Worm (Caenorhabditis elegans) whole organism, L4 larva: Measurements from ENCODE around the gene T11F9.1.

ENCODE experiments used
- F26F4.8 ChIP-seq: fragments of 200-800 bp; sonication (Bioruptor generic); conservative IDR thresholded peaks from 2 replicates; pipeline ENCODE4 v1.3.6; 2022; ENCODE audit warnings: missing genetic modification characterization, missing compliant biosample characterization
- F44E2.7 ChIP-seq: fragments of 200-800 bp; sonication (Bioruptor generic); IDR thresholded peaks from 2 replicates; pipeline ENCODE4 v2.1.2; 2022; ENCODE audit warnings: missing genetic modification characterization, missing compliant biosample characterization
- Y105C5A.15 ChIP-seq: fragments of 200-800 bp; sonication (Bioruptor generic); IDR thresholded peaks from 2 replicates; pipeline ENCODE4 v1.3.6; 2022; ENCODE audit warnings: missing genetic modification characterization, missing compliant biosample characterization
- Y48G9A.11 ChIP-seq: fragments of 200-800 bp; sonication (Bioruptor generic); IDR thresholded peaks from 2 replicates; pipeline ENCODE4 v1.3.6; 2022; ENCODE audit warnings: missing genetic modification reagents, missing genetic modification characterization, missing compliant biosample characterization
- ZK337.2 ChIP-seq: fragments of 200-800 bp; sonication (Bioruptor generic); IDR thresholded peaks from 2 replicates; pipeline ENCODE4 v1.3.6; 2022; ENCODE audit warnings: missing genetic modification reagents, missing genetic modification characterization, missing compliant biosample characterization
- ZK546.5 ChIP-seq, 2 experiments: sonication (generic microtip); optimal IDR thresholded peaks; 2 replicates each; lab custom pipeline; 2017; ENCODE audit warnings: missing biosample characterization in 2 of 2, missing genetic modification characterization in 2 of 2
- aha-1 ChIP-seq: fragments of 150-350 bp; peaks from one replicate; lab custom pipeline; 2014; ENCODE audit warnings: missing biosample characterization, missing genetic modification characterization
- ceh-28 ChIP-seq: fragments of 150-350 bp; optimal IDR thresholded peaks from 2 replicates; lab custom pipeline; 2014; ENCODE audit warnings: missing biosample characterization, missing genetic modification reagents, missing genetic modification characterization
- ceh-82 ChIP-seq: sonication (generic microtip); optimal IDR thresholded peaks from 2 replicates; lab custom pipeline; 2017; ENCODE audit warnings: missing biosample characterization, missing genetic modification characterization
- ces-1 ChIP-seq: fragments of 150-350 bp; sonication (generic microtip); optimal IDR thresholded peaks from 4 replicates; lab custom pipeline; 2014; ENCODE audit warnings: missing biosample characterization, missing genetic modification reagents, missing genetic modification characterization
- ctbp-1 ChIP-seq: fragments of 200-800 bp; sonication (Bioruptor generic); IDR thresholded peaks from 2 replicates; pipeline ENCODE4 v1.3.6; 2022; ENCODE audit warnings: missing genetic modification reagents, missing genetic modification characterization, missing compliant biosample characterization
- daf-12 ChIP-seq: fragments of 150-350 bp; optimal IDR thresholded peaks from 2 replicates; lab custom pipeline; 2014; ENCODE audit warnings: missing biosample characterization, missing genetic modification reagents, missing genetic modification characterization
- dmd-9 ChIP-seq: fragments of 200-800 bp; sonication (Bioruptor generic); IDR thresholded peaks from 2 replicates; pipeline ENCODE4 v1.3.6; 2022; ENCODE audit warnings: missing genetic modification reagents, missing genetic modification characterization, missing compliant biosample characterization
- dpl-1 ChIP-seq: fragments of 150-350 bp; optimal IDR thresholded peaks from 2 replicates; lab custom pipeline; 2014; ENCODE audit warnings: missing biosample characterization, missing genetic modification reagents, missing genetic modification characterization
- dve-1 ChIP-seq: sonication (generic microtip); optimal IDR thresholded peaks from 2 replicates; lab custom pipeline; 2017; ENCODE audit warnings: antibody characterized with exemption, mild to moderate bottlenecking, missing genetic modification characterization, missing compliant biosample characterization; ENCODE audit not compliant: insufficient read depth
- egl-27 ChIP-seq: sonication (generic microtip); optimal IDR thresholded peaks from 3 replicates; lab custom pipeline; 2017; ENCODE audit warnings: missing biosample characterization, missing genetic modification reagents, missing genetic modification characterization
- fkh-10 ChIP-seq: fragments of 150-350 bp; optimal IDR thresholded peaks from 2 replicates; lab custom pipeline; 2014; ENCODE audit warnings: missing biosample characterization, missing genetic modification reagents, missing genetic modification characterization
- hlh-30 ChIP-seq: sonication (generic microtip); optimal IDR thresholded peaks from 2 replicates; lab custom pipeline; 2017; ENCODE audit warnings: antibody characterized with exemption, mild to moderate bottlenecking, missing genetic modification characterization, missing compliant biosample characterization; ENCODE audit not compliant: insufficient read depth
- lsy-2 ChIP-seq, 2 experiments: fragments of 150-350 bp in 1 of 2; sonication (generic microtip) in 1 of 2; optimal IDR thresholded peaks; 2 replicates each; lab custom pipeline; 2014 to 2017; ENCODE audit warnings: missing biosample characterization in 2 of 2, missing genetic modification characterization in 2 of 2
- madf-9 ChIP-seq: fragments of 200-800 bp; sonication (Bioruptor generic); conservative IDR thresholded peaks from 2 replicates; pipeline ENCODE4 v1.3.6; 2022; ENCODE audit warnings: missing genetic modification reagents, missing genetic modification characterization, missing compliant biosample characterization
- mdl-1 ChIP-seq, 2 experiments: fragments of 150-350 bp in 1 of 2; sonication (generic microtip) in 1 of 2; optimal IDR thresholded peaks; 2 replicates each; lab custom pipeline; 2014 to 2017; ENCODE audit warnings: missing biosample characterization in 2 of 2, missing genetic modification characterization in 2 of 2
- mxl-3 ChIP-seq: fragments of 200-800 bp; sonication (Bioruptor generic); optimal IDR thresholded peaks from 2 replicates; lab custom pipeline; 2018; ENCODE audit warnings: mild to moderate bottlenecking, missing genetic modification characterization, missing compliant biosample characterization
- nhr-10 ChIP-seq: fragments of 150-350 bp; optimal IDR thresholded peaks from 2 replicates; lab custom pipeline; 2014; ENCODE audit warnings: missing biosample characterization, missing genetic modification characterization
- nhr-102 ChIP-seq: sonication (generic microtip); optimal IDR thresholded peaks from 2 replicates; lab custom pipeline; 2016; ENCODE audit warnings: mild to moderate bottlenecking, missing genetic modification characterization, moderate library complexity, missing compliant biosample characterization
- nhr-28 ChIP-seq: fragments of 150-350 bp; optimal IDR thresholded peaks from 2 replicates; lab custom pipeline; 2014; ENCODE audit warnings: missing biosample characterization, missing genetic modification characterization
- nhr-41 ChIP-seq: fragments of 200-800 bp; sonication (Bioruptor generic); IDR thresholded peaks from 2 replicates; pipeline ENCODE4 v1.3.6; 2022; ENCODE audit warnings: missing genetic modification reagents, missing genetic modification characterization, missing compliant biosample characterization
- nhr-6 ChIP-seq: fragments of 150-350 bp; optimal IDR thresholded peaks from 2 replicates; lab custom pipeline; 2014; ENCODE audit warnings: missing biosample characterization, missing genetic modification characterization
- pha-4 ChIP-seq, 2 experiments: fragments of 150-350 bp in 1 of 2; fragments of 200-800 bp in 1 of 2; sonication (Bioruptor generic) in 1 of 2; IDR thresholded peaks in 1 of 2; optimal IDR thresholded peaks in 1 of 2; 2 replicates each; pipeline versions ENCODE4 v1.3.6 to Lab custom; 2014 to 2022; ENCODE audit warnings: missing genetic modification characterization in 2 of 2, missing genetic modification reagents in 2 of 2, missing biosample characterization in 1 of 2, missing compliant biosample characterization in 1 of 2
- pqm-1 ChIP-seq: sonication (generic microtip); optimal IDR thresholded peaks from 2 replicates; lab custom pipeline; 2017; ENCODE audit warnings: missing biosample characterization, missing genetic modification characterization
- saeg-2 ChIP-seq: fragments of 200-800 bp; sonication (Bioruptor generic); IDR thresholded peaks from 2 replicates; pipeline ENCODE4 v1.3.6; 2022; ENCODE audit warnings: missing genetic modification reagents, missing genetic modification characterization, missing compliant biosample characterization
- sdz-12 ChIP-seq: fragments of 200-800 bp; sonication (Bioruptor generic); optimal IDR thresholded peaks from 2 replicates; lab custom pipeline; 2018; ENCODE audit warnings: mild to moderate bottlenecking, missing genetic modification characterization, missing compliant biosample characterization
- set-16 ChIP-seq: fragments of 200-800 bp; sonication (Bioruptor generic); IDR thresholded peaks from 2 replicates; pipeline ENCODE4 v1.3.6; 2022; ENCODE audit warnings: missing genetic modification reagents, missing genetic modification characterization, missing compliant biosample characterization
- snpc-4 ChIP-seq: fragments of 150-350 bp; optimal IDR thresholded peaks from 2 replicates; lab custom pipeline; 2014; ENCODE audit warnings: missing biosample characterization, missing genetic modification characterization
- unc-130 ChIP-seq: sonication (generic microtip); optimal IDR thresholded peaks from 2 replicates; lab custom pipeline; 2016; ENCODE audit warnings: missing genetic modification reagents, missing genetic modification characterization, missing compliant biosample characterization
- unc-62 ChIP-seq, 3 experiments: fragments of 150-350 bp in 1 of 3; sonication (generic microtip); optimal IDR thresholded peaks in 2 of 3; peaks in 1 of 3; 1 replicate in 1 of 3; 2 replicates in 2 of 3; lab custom pipeline; 2014 to 2017; ENCODE audit warnings: missing biosample characterization in 3 of 3, missing genetic modification characterization in 3 of 3, missing genetic modification reagents in 3 of 3, missing genotype in 1 of 3
- ztf-11 ChIP-seq: fragments of 150-350 bp; optimal IDR thresholded peaks from 2 replicates; lab custom pipeline; 2014; ENCODE audit warnings: missing biosample characterization, missing genetic modification characterization

T11F9.1 gene

DNA sequence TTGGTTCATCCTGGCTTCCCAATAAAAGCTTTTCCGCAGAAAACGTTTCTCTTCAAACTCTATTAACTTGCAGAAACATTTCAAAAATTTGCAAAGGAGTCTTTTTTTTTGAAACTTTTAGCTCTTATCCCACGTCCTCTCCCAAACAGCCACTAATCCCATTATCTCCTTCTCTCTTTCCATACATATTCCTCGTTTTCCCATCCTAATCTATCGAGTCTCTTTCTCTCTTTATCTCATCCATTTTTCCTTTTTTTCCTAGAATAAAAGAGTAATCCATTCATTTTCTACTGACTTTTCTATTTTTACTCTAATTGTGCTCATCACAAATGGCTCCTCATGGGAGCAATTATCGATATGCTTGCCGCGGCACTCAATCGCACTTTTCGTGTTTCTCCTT is 30.6 kb upstream of the T11F9.1 start:
- peak; percentile 71 for TF ChIP-seq ces-1
- TF ChIP-seq egl-27 (tag; lab: Kevin White, UChicago), result no peak

DNA sequence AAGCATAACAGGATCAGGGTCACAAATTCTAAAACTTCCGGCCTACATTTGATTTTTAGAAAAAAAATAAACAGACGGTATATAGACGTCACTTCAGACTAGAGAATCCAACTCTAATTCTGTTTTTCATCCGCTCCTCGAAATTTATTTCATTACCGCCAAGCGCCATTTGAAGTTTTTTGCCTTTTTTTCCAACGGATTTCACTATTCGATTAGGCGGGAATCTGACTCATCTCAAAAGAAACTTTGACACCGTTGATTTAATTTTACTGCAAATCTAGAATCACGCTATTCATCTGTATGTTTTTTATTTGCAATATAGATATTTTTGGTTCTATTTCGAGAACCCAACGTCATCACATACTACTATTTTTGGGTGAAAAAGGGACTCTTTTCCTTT is 28.5 kb upstream of the T11F9.1 start:
- peak; percentile 17 for TF ChIP-seq fkh-10
- TF ChIP-seq ctbp-1 (GFP tag; lab: Robert Waterston, UW), result no peak

DNA sequence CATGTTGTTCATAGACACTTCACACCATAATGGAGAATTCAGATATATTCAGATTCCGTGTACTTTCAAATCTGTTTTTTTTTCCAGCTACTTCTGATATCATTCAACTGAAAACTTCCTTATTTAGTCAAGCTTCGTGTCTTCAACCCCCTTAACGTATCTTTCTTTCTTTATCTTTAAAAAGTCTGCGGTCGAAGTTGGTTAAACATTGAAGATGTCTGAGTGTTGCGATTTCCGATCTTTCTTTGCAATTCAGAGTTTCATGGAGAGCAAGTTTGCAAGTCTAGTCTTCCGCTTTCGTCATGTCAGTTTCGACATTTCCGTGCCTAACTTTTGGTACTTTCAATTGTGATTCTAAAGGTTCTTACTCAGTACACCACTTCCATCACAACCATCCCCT is 24.1 kb upstream of the T11F9.1 start:
- TF ChIP-seq unc-62 (GFP tag; optimal IDR thresholded peaks at IDR 0.05 in 1 of 2; lab: Kevin White, UChicago), result peak in 1 of 2 experiments; percentile 91
- TF ChIP-seq unc-62 (tag; optimal IDR thresholded peaks at IDR 0.05; lab: Kevin White, UChicago), result no peak
- no peak for TF ChIP-seq ZK337.2

DNA sequence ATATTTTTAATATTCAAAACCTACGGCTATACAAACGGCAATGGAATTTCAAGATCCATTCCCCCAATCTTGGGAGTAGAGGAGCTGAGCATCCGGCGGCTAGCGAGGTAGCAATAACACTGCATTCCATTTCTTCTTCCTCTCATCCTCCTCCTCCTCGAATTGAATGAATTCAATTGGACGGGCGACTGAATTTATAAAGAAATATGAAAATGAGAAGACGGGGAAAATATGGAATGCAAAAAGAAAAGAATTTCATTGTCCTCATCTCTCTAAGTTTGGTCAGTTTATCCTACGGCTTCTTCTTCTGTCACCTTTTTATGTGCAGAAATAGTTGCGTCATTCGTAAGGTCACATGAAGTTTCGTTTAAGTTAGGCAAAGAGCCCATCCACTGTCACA is 22.9 kb upstream of the T11F9.1 start:
- TF ChIP-seq ZK546.5 (tag; optimal IDR thresholded peaks at IDR 0.05; lab: Kevin White, UChicago) (no peak), ceh-28 (tag; lab: Kevin White, UChicago) (no peak), set-16 (GFP tag; lab: Robert Waterston, UW) (no peak), aha-1 (peak; percentile 80)

DNA sequence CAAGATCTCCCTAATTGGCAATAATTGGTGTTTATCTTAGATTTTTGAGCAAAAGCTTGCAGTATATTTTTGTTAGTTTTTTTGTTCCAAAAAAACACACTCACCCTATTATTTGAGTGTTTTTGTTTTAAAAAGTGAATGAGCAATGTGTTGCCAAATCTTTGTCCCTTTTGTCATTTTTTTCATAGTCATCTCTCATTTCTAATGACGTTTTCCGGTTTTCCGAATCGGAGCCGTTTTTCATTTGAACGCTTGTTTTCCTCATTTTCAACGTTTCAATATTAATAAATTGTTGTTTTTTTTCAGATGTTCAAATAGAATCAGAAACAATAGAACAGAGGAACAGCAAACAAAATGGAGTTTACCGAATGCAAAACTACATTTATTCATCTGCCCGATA is 20.9 kb upstream of the T11F9.1 start, which contains the start of gene dmsr-1:
Gene dmsr-1 (plus strand): TSS at position 301 of the 400 bp plus-strand sequence.
- TF ChIP-seq pqm-1 (no peak), dve-1 (tag; lab: Kevin White, UChicago) (no peak), ceh-82 (no peak), ceh-28 (tag; lab: Kevin White, UChicago) (no peak), unc-62 (GFP tag; optimal IDR thresholded peaks at IDR 0.05 in 1 of 2; lab: Kevin White, UChicago) (no peak), unc-62 (tag; optimal IDR thresholded peaks at IDR 0.05; lab: Kevin White, UChicago) (no peak), F44E2.7 (GFP tag; lab: Robert Waterston, UW) (no peak), Y105C5A.15 (GFP tag; lab: Robert Waterston, UW) (no peak), F26F4.8 (no peak)

DNA sequence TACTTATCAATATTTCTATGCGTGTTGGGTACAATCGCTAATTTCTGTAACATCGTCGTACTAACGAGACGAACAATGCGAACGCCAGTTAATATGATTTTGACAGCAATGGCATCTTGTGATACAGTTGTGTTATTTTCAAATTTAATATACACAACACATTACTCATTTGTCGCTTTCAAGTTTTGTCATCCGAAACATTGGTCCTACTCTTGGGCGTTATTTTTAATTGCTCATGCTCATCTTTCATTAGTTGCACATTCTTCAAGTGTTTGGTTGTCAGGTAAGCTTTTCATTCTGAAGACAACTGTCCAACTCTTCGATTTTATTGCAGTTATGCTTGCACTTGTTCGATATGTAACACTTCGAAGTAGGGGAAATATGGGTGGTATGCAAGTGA is 20.2 kb upstream of the T11F9.1 start:
- TF ChIP-seq nhr-6 (tag; lab: Kevin White, UChicago), result no peak
- peak in 1 of 2 experiments; percentile 94 for TF ChIP-seq unc-62 (GFP tag; optimal IDR thresholded peaks at IDR 0.05 in 1 of 2; lab: Kevin White, UChicago)
- TF ChIP-seq unc-62 (tag; optimal IDR thresholded peaks at IDR 0.05; lab: Kevin White, UChicago), result no peak
- TF ChIP-seq lsy-2 (tag; optimal IDR thresholded peaks at IDR 0.05; lab: Kevin White, UChicago), result no peak
- no peak for TF ChIP-seq nhr-10 (tag; lab: Kevin White, UChicago)
- no peak for TF ChIP-seq dmd-9 (GFP tag; lab: Robert Waterston, UW)

DNA sequence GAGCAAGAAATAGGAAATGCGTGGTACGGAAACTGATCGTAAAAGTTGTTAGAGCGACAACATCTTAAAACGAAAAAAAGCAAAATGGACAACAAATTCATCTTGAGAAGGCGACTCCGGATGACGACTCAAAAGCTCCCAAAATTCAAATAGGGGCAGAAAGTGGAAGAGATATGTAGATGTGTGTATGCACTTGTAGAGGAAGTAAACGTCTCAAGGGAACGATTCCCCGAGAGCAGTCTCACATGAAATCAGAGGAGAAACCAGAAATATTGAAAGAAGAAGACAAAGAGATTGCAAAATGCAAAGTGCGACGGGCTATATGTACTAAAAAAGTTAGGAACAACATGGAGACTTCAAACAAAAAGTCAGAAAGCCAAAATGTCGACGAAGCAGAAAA is 15.9 kb upstream of the T11F9.1 start, which contains the start of gene F57B7.2:
Gene F57B7.2 (minus strand): TSS at position 101 of the 400 bp plus-strand sequence.
- TF ChIP-seq nhr-28 (tag; lab: Kevin White, UChicago) (no peak), lsy-2 (tag; optimal IDR thresholded peaks at IDR 0.05; lab: Kevin White, UChicago) (peak in 1 of 2 experiments; percentile 20)

DNA sequence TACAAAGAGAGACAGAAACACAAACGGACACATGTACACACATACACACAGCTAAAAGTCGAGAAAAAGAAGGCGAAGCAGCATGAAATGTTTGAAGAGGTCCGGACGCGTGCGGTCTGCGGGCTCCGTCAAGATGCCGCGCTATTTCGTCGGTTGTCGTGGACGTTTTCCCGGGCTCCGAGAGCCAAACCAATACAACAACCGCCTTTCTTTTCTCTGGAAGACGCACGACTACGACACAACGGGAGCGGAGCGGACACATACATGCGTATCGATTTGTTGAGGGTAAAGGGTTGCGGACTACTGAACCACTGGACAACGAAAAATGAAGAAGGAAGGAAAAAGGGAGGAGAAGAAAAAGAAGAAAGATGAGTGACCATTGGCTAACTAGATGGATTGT is 14.0 kb upstream of the T11F9.1 start:
- no peak for TF ChIP-seq daf-12
- peak; percentile 7 for TF ChIP-seq hlh-30 (tag; lab: Kevin White, UChicago)
- TF ChIP-seq madf-9 (GFP tag; lab: Robert Waterston, UW), result no peak
- peak; percentile 72 for TF ChIP-seq fkh-10
- no peak for TF ChIP-seq sdz-12 (GFP tag; lab: Kevin White, UChicago)
- no peak for TF ChIP-seq dve-1 (tag; lab: Kevin White, UChicago)
- no peak for TF ChIP-seq pha-4 (GFP tag; IDR thresholded peaks at IDR 0.05; lab: Robert Waterston, UW)
- no peak for TF ChIP-seq pha-4 (tag; optimal IDR thresholded peaks at IDR 0.05; lab: Kevin White, UChicago)
- TF ChIP-seq ztf-11 (tag; lab: Kevin White, UChicago), result no peak
- peak in 1 of 2 experiments; percentile 56 for TF ChIP-seq mdl-1 (tag; optimal IDR thresholded peaks at IDR 0.05; lab: Kevin White, UChicago)
- TF ChIP-seq mxl-3, result no peak
- TF ChIP-seq saeg-2 (GFP tag; lab: Robert Waterston, UW), result no peak
- TF ChIP-seq dpl-1 (GFP tag; lab: Kevin White, UChicago), result no peak
- TF ChIP-seq nhr-10 (tag; lab: Kevin White, UChicago), result no peak
- peak; percentile 60; the same call in 1 of the 2 replicates for TF ChIP-seq set-16 (GFP tag; lab: Robert Waterston, UW)
- TF ChIP-seq nhr-102 (tag; lab: Kevin White, UChicago), result no peak
- no peak for TF ChIP-seq lsy-2 (tag; optimal IDR thresholded peaks at IDR 0.05; lab: Kevin White, UChicago)
- no peak for TF ChIP-seq Y48G9A.11 (GFP tag; lab: Robert Waterston, UW)
- TF ChIP-seq snpc-4 (tag; lab: Kevin White, UChicago), result no peak
- no peak for TF ChIP-seq nhr-41 (GFP tag; lab: Robert Waterston, UW)
- no peak for TF ChIP-seq unc-130 (GFP tag; lab: Kevin White, UChicago)
